Fruit fly (Drosophila melanogaster) Kc167 (cell line): ENCODE measurements around the gene Nazo.

Source experiments
- Myc ChIP-seq: fragments of >200 bp; optimal IDR thresholded peaks from 2 replicates; lab custom pipeline; 2017; ENCODE audit warnings: missing external identifiers
- Sin3A ChIP-seq: fragments of >200 bp; optimal IDR thresholded peaks from 2 replicates; lab custom pipeline; 2018; ENCODE audit warnings: missing external identifiers
- h ChIP-seq: fragments of >200 bp; optimal IDR thresholded peaks from 3 replicates; lab custom pipeline; 2018; ENCODE audit warnings: missing external identifiers
- ttk ChIP-seq: sonication (Bioruptor generic); optimal IDR thresholded peaks from 2 replicates; lab custom pipeline; 2017; ENCODE audit warnings: missing external identifiers

DNA sequence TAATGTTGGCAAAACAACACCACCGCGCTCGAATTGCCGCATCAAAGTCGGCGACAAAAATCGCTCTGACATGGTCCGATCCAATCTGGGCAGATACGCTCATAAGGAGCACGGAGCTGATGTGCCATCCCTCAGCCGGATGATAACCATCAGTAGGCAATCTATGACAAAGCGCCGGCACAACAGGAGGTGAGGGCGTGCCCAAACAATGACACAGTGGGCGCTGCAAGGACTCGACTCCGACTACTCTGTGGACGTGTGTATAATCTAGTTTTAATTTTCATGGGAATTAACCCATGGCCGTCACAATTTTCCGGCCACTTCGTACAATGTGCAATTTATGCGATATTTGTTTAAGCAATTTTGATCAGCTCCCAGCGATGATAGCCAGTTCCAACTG is 12.6 kb upstream of the Nazo start:
- TF ChIP-seq h (lab: Kevin White, UChicago) = no peak
- no peak for TF ChIP-seq Sin3A (lab: Kevin White, UChicago)
- TF ChIP-seq Myc (lab: Kevin White, UChicago) = no peak
- TF ChIP-seq ttk (lab: Kevin White, UChicago) = no peak
